Worm (Caenorhabditis elegans): ENCODE results near the gene T25D1.1.

DNA sequence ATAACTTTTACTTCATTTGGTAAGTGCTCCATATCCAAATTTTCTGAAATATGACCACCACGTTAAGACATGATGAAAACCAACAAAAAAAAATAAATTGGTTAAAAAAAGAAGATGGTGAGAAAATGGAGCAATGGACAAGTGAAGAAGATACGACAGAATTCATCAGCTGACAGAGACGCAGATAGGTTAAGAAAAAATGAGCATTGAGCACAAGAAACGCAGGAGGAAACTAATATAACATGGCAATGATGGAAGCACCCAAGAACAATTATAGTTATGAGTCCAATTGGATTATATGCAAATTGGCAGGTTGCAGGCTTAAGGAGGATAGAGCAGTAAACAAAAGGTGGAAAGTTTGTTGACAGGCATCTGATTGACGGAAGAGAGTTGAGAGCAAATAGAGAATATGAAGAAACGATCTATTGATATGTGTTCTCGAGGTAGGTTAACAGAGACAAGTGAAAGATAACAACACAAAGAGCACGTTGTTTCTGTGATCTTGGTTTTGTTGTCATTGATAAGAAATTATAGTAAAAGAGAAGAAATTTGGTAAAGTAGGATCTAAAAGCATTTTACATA is 34.3 kb downstream of the T25D1.1 start, which contains the start of gene K08B5.2:
- no peak for TF ChIP-seq dao-5 (tag; optimal IDR thresholded peaks at IDR 0.05)
- TF ChIP-seq him-1 (tag; optimal IDR thresholded peaks at IDR 0.05): no peak
- no peak for TF ChIP-seq W03F9.2 (tag; optimal IDR thresholded peaks at IDR 0.05)
